Worm (Caenorhabditis elegans) whole organism, young adult: ENCODE results near the gene cyc-2.1.

ENCODE experiments used
- B0035.1 ChIP-seq: sonication (generic microtip); optimal IDR thresholded peaks from 2 replicates; lab custom pipeline; 2016; ENCODE audit warnings: missing genetic modification characterization, mild to moderate bottlenecking, missing compliant biosample characterization, missing genotype, missing genetic modification reagents
- C06A6.2 ChIP-seq: fragments of 200-800 bp; sonication (Bioruptor generic); conservative IDR thresholded peaks from 2 replicates; pipeline ENCODE4 v1.3.6; 2022; ENCODE audit warnings: missing genetic modification characterization, missing compliant biosample characterization
- F10E7.11 ChIP-seq: sonication (generic microtip); optimal IDR thresholded peaks from 2 replicates; lab custom pipeline; 2017; ENCODE audit warnings: mild to moderate bottlenecking, missing genetic modification characterization, moderate library complexity, missing compliant biosample characterization
- F22D6.2 ChIP-seq: sonication (generic microtip); optimal IDR thresholded peaks from 2 replicates; lab custom pipeline; 2016; ENCODE audit warnings: mild to moderate bottlenecking, missing genetic modification characterization, missing compliant biosample characterization
- F33H1.4 ChIP-seq: fragments of 200-800 bp; sonication (Bioruptor generic); IDR thresholded peaks from 2 replicates; pipeline ENCODE4 v1.3.6; 2022; ENCODE audit warnings: missing genetic modification reagents, missing genetic modification characterization, missing compliant biosample characterization
- F57A8.1 ChIP-seq: fragments of 200-800 bp; sonication (Bioruptor generic); optimal IDR thresholded peaks from 2 replicates; lab custom pipeline; 2018; ENCODE audit warnings: mild to moderate bottlenecking, missing genetic modification characterization, moderate library complexity, missing compliant biosample characterization
- K11D2.4 ChIP-seq: fragments of 200-800 bp; sonication (Bioruptor generic); IDR thresholded peaks from 2 replicates; pipeline ENCODE4 v1.3.6; 2022; ENCODE audit warnings: missing genetic modification reagents, missing genetic modification characterization, missing compliant biosample characterization
- Y53F4B.3 ChIP-seq: fragments of 200-800 bp; sonication (Bioruptor generic); IDR thresholded peaks from 2 replicates; pipeline ENCODE4 v1.3.6; 2022; ENCODE audit warnings: missing genetic modification reagents, missing genetic modification characterization, missing compliant biosample characterization
- Y67H2A.10 ChIP-seq: fragments of 200-800 bp; sonication (Bioruptor generic); conservative IDR thresholded peaks from 2 replicates; pipeline ENCODE4 v1.3.6; 2022; ENCODE audit warnings: missing genetic modification reagents, missing genetic modification characterization, missing compliant biosample characterization
- Y79H2A.3 ChIP-seq: fragments of 200-800 bp; sonication (Bioruptor generic); conservative IDR thresholded peaks from 2 replicates; pipeline ENCODE4 v1.3.6; 2022; ENCODE audit warnings: missing genetic modification reagents, missing genetic modification characterization, missing compliant biosample characterization
- aptf-2 ChIP-seq: fragments of 200-800 bp; sonication (Bioruptor generic); conservative IDR thresholded peaks from 2 replicates; pipeline ENCODE4 v1.3.6; 2022; ENCODE audit warnings: missing genetic modification reagents, missing genetic modification characterization, missing compliant biosample characterization
- atf-7 ChIP-seq: sonication (generic microtip); optimal IDR thresholded peaks from 2 replicates; lab custom pipeline; 2017; ENCODE audit warnings: mild to moderate bottlenecking, missing genetic modification characterization, missing compliant biosample characterization
- attf-5 ChIP-seq: fragments of 200-800 bp; sonication (Bioruptor generic); optimal IDR thresholded peaks from 2 replicates; lab custom pipeline; 2018; ENCODE audit warnings: mild to moderate bottlenecking, missing genetic modification characterization, missing compliant biosample characterization
- bed-1 ChIP-seq: fragments of 200-800 bp; sonication (Bioruptor generic); IDR thresholded peaks from 2 replicates; pipeline ENCODE4 v1.3.6; 2022; ENCODE audit warnings: missing genetic modification reagents, missing genetic modification characterization, missing compliant biosample characterization
- ccch-3 ChIP-seq: fragments of 200-800 bp; sonication (Bioruptor generic); optimal IDR thresholded peaks from 2 replicates; lab custom pipeline; 2018; ENCODE audit warnings: mild to moderate bottlenecking, missing genetic modification characterization, missing compliant biosample characterization
- cebp-1 ChIP-seq, 2 experiments: fragments of 200-800 bp in 1 of 2; sonication (Bioruptor generic) in 1 of 2; sonication (generic microtip) in 1 of 2; IDR thresholded peaks in 1 of 2; optimal IDR thresholded peaks in 1 of 2; 2 replicates each; pipeline versions ENCODE4 v1.3.6 to Lab custom; 2017 to 2022; ENCODE audit warnings: missing compliant biosample characterization in 2 of 2, missing genetic modification characterization in 2 of 2, mild to moderate bottlenecking in 1 of 2, missing genetic modification reagents in 1 of 2, moderate library complexity in 1 of 2
- ceh-58 ChIP-seq: fragments of 200-800 bp; sonication (Bioruptor generic); IDR thresholded peaks from 2 replicates; pipeline ENCODE4 v1.3.6; 2022; ENCODE audit warnings: missing genetic modification characterization, missing compliant biosample characterization
- dox-1 ChIP-seq: fragments of 200-800 bp; sonication (Bioruptor generic); IDR thresholded peaks from 2 replicates; pipeline ENCODE4 v1.3.6; 2022; ENCODE audit warnings: missing genetic modification reagents, missing genetic modification characterization, missing compliant biosample characterization
- efl-1 ChIP-seq: fragments of 150-350 bp; optimal IDR thresholded peaks from 2 replicates; lab custom pipeline; 2014; ENCODE audit warnings: missing biosample characterization, missing genetic modification reagents, missing genetic modification characterization
- egl-18 ChIP-seq: fragments of 200-800 bp; sonication (Bioruptor generic); IDR thresholded peaks from 2 replicates; pipeline ENCODE4 v1.3.6; 2022; ENCODE audit warnings: missing genetic modification reagents, missing genetic modification characterization, missing compliant biosample characterization
- egl-44 ChIP-seq: fragments of 200-800 bp; sonication (Bioruptor generic); IDR thresholded peaks from 2 replicates; pipeline ENCODE4 v1.3.6; 2022; ENCODE audit warnings: missing genetic modification reagents, missing genetic modification characterization, missing compliant biosample characterization
- egrh-3 ChIP-seq: fragments of 200-800 bp; sonication (Bioruptor generic); IDR thresholded peaks from 2 replicates; pipeline ENCODE4 v1.3.6; 2022; ENCODE audit warnings: missing genetic modification reagents, missing genetic modification characterization, missing compliant biosample characterization
- gei-17 ChIP-seq: fragments of 200-800 bp; sonication (Bioruptor generic); optimal IDR thresholded peaks from 2 replicates; lab custom pipeline; 2018; ENCODE audit warnings: mild to moderate bottlenecking, missing genetic modification characterization, missing compliant biosample characterization
- hmg-1.2 ChIP-seq: fragments of 200-800 bp; sonication (Bioruptor generic); IDR thresholded peaks from 2 replicates; pipeline ENCODE4 v1.3.6; 2022; ENCODE audit warnings: missing genetic modification reagents, missing genetic modification characterization, missing compliant biosample characterization
- hsf-1 ChIP-seq: fragments of 200-800 bp; sonication (Bioruptor generic); IDR thresholded peaks from 2 replicates; pipeline ENCODE4 v1.3.6; 2022; ENCODE audit warnings: missing genetic modification reagents, missing genetic modification characterization, missing compliant biosample characterization
- let-526 ChIP-seq: fragments of 200-800 bp; sonication (Bioruptor generic); IDR thresholded peaks from 2 replicates; pipeline ENCODE4 v1.3.6; 2022; ENCODE audit warnings: missing genetic modification reagents, missing genetic modification characterization, missing compliant biosample characterization
- lin-26 ChIP-seq: fragments of 200-800 bp; sonication (Bioruptor generic); IDR thresholded peaks from 2 replicates; pipeline ENCODE4 v1.3.6; 2022; ENCODE audit warnings: missing genetic modification reagents, missing genetic modification characterization, missing compliant biosample characterization
- lin-40 ChIP-seq: sonication (generic microtip); optimal IDR thresholded peaks from 2 replicates; lab custom pipeline; 2016; ENCODE audit warnings: missing genetic modification characterization, mild to moderate bottlenecking, missing compliant biosample characterization, missing genotype, missing genetic modification reagents
- lin-54 ChIP-seq: fragments of 200-800 bp; sonication (Bioruptor generic); optimal IDR thresholded peaks from 2 replicates; lab custom pipeline; 2018; ENCODE audit warnings: mild to moderate bottlenecking, missing genetic modification characterization, missing compliant biosample characterization
- lir-1 ChIP-seq: fragments of 200-800 bp; sonication (Bioruptor generic); conservative IDR thresholded peaks from 2 replicates; pipeline ENCODE4 v1.3.6; 2022; ENCODE audit warnings: missing genetic modification reagents, missing genetic modification characterization, missing compliant biosample characterization
- madf-6 ChIP-seq: fragments of 200-800 bp; sonication (Bioruptor generic); IDR thresholded peaks from 2 replicates; pipeline ENCODE4 v1.3.6; 2022; ENCODE audit warnings: missing genetic modification reagents, missing genetic modification characterization, missing compliant biosample characterization
- nfya-2 ChIP-seq: fragments of 200-800 bp; sonication (Bioruptor generic); IDR thresholded peaks from 2 replicates; pipeline ENCODE4 v1.3.6; 2022; ENCODE audit warnings: missing genetic modification reagents, missing genetic modification characterization, missing compliant biosample characterization
- nhr-27 ChIP-seq: fragments of 200-800 bp; sonication (Bioruptor generic); optimal IDR thresholded peaks from 2 replicates; lab custom pipeline; 2018; ENCODE audit warnings: mild to moderate bottlenecking, missing genetic modification characterization, moderate library complexity, missing compliant biosample characterization
- nhr-80 ChIP-seq: sonication (generic microtip); optimal IDR thresholded peaks from 2 replicates; lab custom pipeline; 2016; ENCODE audit warnings: missing genetic modification characterization, missing compliant biosample characterization
- pbrm-1 ChIP-seq: fragments of 200-800 bp; sonication (Bioruptor generic); IDR thresholded peaks from 2 replicates; pipeline ENCODE4 v1.3.6; 2022; ENCODE audit warnings: missing genetic modification reagents, missing genetic modification characterization, missing compliant biosample characterization
- rec-8 ChIP-seq, 2 experiments: sonication (generic microtip); optimal IDR thresholded peaks; 2 replicates each; lab custom pipeline; 2016; ENCODE audit warnings: mild to moderate bottlenecking in 2 of 2, missing genetic modification characterization in 2 of 2, missing genetic modification reagents in 2 of 2, missing genotype in 2 of 2, missing biosample characterization in 1 of 2, missing compliant biosample characterization in 1 of 2, moderate library complexity in 1 of 2
- sea-2 ChIP-seq: fragments of 200-800 bp; sonication (Bioruptor generic); IDR thresholded peaks from 2 replicates; pipeline ENCODE4 v1.3.6; 2022; ENCODE audit warnings: missing genetic modification characterization, missing compliant biosample characterization
- somi-1 ChIP-seq: fragments of 200-800 bp; sonication (Bioruptor generic); optimal IDR thresholded peaks from 2 replicates; lab custom pipeline; 2018; ENCODE audit warnings: mild to moderate bottlenecking, missing genetic modification characterization, missing compliant biosample characterization
- unc-130 ChIP-seq: sonication (generic microtip); optimal IDR thresholded peaks from 2 replicates; lab custom pipeline; 2016; ENCODE audit warnings: missing genetic modification reagents, missing genetic modification characterization, missing compliant biosample characterization
- ztf-25 ChIP-seq: fragments of 200-800 bp; sonication (Bioruptor generic); IDR thresholded peaks from 2 replicates; pipeline ENCODE4 v1.3.6; 2022; ENCODE audit warnings: missing genetic modification reagents, missing genetic modification characterization, missing compliant biosample characterization
- ztf-26 ChIP-seq: sonication (generic microtip); optimal IDR thresholded peaks from 2 replicates; lab custom pipeline; 2017; ENCODE audit warnings: missing genetic modification characterization, missing compliant biosample characterization
- ztf-28 ChIP-seq: fragments of 200-800 bp; sonication (Bioruptor generic); IDR thresholded peaks from 2 replicates; pipeline ENCODE4 v1.3.6; 2022; ENCODE audit warnings: missing genetic modification reagents, missing genetic modification characterization, missing compliant biosample characterization
- ztf-3 ChIP-seq: fragments of 200-800 bp; sonication (Bioruptor generic); optimal IDR thresholded peaks from 2 replicates; lab custom pipeline; 2018; ENCODE audit warnings: mild to moderate bottlenecking, missing genetic modification characterization, missing compliant biosample characterization

cyc-2.1 gene

DNA sequence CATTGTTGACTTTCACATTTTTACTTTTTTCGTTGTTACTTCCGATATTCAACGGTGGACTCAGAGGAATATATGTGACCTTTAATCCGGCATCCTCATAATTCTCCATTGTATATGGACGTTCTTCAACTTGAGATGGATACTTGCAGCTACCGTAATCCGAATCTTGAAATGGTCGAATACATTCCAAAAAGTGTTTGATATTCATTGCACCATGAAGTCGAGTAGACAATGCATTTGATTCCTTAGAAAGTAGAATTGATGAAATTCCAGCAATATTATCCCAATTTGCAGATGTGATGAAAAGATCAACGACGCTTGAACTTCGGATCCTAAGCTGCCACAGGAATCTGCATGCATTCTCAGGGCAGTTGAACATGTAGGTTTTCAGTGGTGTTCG is 6.3 kb downstream of the cyc-2.1 start:
- TF ChIP-seq C06A6.2 (no peak), cebp-1 (GFP tag; IDR thresholded peaks at IDR 0.05; lab: Robert Waterston, UW) (no peak), cebp-1 (tag; optimal IDR thresholded peaks at IDR 0.05; lab: Kevin White, UChicago) (no peak), nhr-80 (tag; lab: Kevin White, UChicago) (no peak), lin-54 (no peak)

DNA sequence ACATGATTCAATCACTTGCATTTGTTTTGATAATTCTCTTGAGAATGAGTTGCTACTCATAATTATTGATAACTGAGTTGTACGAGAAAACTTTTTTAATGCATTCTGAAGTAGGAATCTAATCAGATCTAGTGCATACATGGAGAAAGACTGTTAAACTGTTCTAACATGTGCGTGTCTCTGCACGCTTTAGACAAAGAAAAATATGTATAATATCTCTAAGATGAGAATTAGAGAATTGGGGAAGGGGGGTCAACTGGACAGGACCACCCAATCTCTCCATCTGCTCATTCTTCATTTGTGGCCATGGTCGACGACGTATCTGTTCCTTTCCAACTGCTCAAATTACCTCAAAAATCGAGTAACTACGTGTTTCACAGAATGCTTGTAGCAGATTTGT is 11.6 kb downstream of the cyc-2.1 start, which contains the start of gene fbxb-78:
TSS of gene fbxb-78 (plus strand) at position 301 of the 400 bp plus-strand sequence.
- TF ChIP-seq rec-8 (tag; optimal IDR thresholded peaks at IDR 0.05; lab: Kevin White, UChicago): no peak
- no peak for TF ChIP-seq nhr-27
- no peak for TF ChIP-seq nfya-2 (GFP tag; lab: Robert Waterston, UW)
- no peak for TF ChIP-seq F22D6.2 (tag; lab: Kevin White, UChicago)
- no peak for TF ChIP-seq dox-1 (GFP tag; lab: Robert Waterston, UW)
- no peak for TF ChIP-seq K11D2.4 (GFP tag; lab: Robert Waterston, UW)
- TF ChIP-seq F10E7.11 (tag; lab: Kevin White, UChicago): no peak
- no peak for TF ChIP-seq madf-6 (GFP tag; lab: Robert Waterston, UW)

DNA sequence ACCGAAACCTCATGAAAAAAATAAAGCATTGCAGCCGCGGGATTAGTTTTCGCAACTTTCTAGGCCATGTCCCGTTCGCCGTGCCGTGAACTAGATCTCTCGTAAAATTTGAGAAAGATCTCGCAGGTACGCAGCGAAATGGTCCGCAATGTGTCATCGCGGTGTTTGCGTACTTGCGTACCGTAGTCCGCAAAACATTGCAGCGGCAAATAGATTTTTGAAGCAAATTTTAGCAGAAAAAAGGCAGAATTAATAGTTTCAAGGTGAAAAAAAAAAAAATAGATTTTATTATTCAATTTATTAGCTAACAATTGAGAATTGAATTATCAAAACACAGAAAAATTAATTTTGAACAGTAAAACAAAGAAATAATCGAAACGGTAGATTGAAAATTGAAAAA is 20.9 kb downstream of the cyc-2.1 start:
- TF ChIP-seq sea-2 (peak; percentile 100), egl-18 (peak; percentile 98), atf-7 (tag; lab: Kevin White, UChicago) (peak; percentile 88), F22D6.2 (tag; lab: Kevin White, UChicago) (peak; percentile 82), ztf-25 (GFP tag; lab: Robert Waterston, UW) (peak; percentile 99), let-526 (GFP tag; lab: Robert Waterston, UW) (peak; percentile 98), Y79H2A.3 (GFP tag; lab: Robert Waterston, UW) (peak; percentile 96), madf-6 (GFP tag; lab: Robert Waterston, UW) (peak; percentile 89; the same call in 1 of the 2 replicates), F33H1.4 (GFP tag; lab: Robert Waterston, UW) (peak; percentile 97), lin-26 (GFP tag; lab: Robert Waterston, UW) (peak; percentile 97), attf-5 (peak; percentile 99), B0035.1 (peak; percentile 83), efl-1 (peak; percentile 18), ztf-3 (GFP tag; lab: Kevin White, UChicago) (peak; percentile 77), nfya-2 (GFP tag; lab: Robert Waterston, UW) (0 out of 2 replicates have a peak, but pooled peaks have one; percentile 39), ccch-3 (GFP tag; lab: Kevin White, UChicago) (peak; percentile 52), hmg-1.2 (GFP tag; lab: Robert Waterston, UW) (peak; percentile 100), unc-130 (GFP tag; lab: Kevin White, UChicago) (peak; percentile 90), aptf-2 (peak; percentile 98), egrh-3 (GFP tag; lab: Robert Waterston, UW) (peak; percentile 94), lin-40 (tag; lab: Kevin White, UChicago) (peak; percentile 96), ztf-26 (tag; lab: Kevin White, UChicago) (peak; percentile 96), cebp-1 (GFP tag; IDR thresholded peaks at IDR 0.05; lab: Robert Waterston, UW) (peak; percentile 97), cebp-1 (tag; optimal IDR thresholded peaks at IDR 0.05; lab: Kevin White, UChicago) (peak; percentile 95), hsf-1 (GFP tag; lab: Robert Waterston, UW) (peak; percentile 94), pbrm-1 (peak; percentile 99), gei-17 (GFP tag; lab: Kevin White, UChicago) (peak; percentile 72), egl-44 (GFP tag; lab: Robert Waterston, UW) (peak; percentile 99), nhr-80 (tag; lab: Kevin White, UChicago) (peak; percentile 81), K11D2.4 (GFP tag; lab: Robert Waterston, UW) (peak; percentile 100), somi-1 (GFP tag; lab: Kevin White, UChicago) (peak; percentile 95), bed-1 (GFP tag; lab: Robert Waterston, UW) (peak; percentile 100), rec-8 (tag; optimal IDR thresholded peaks at IDR 0.05; lab: Kevin White, UChicago) (peak; percentile 5 to 6), lir-1 (peak; percentile 98), F57A8.1 (GFP tag; lab: Kevin White, UChicago) (peak; percentile 54), Y67H2A.10 (GFP tag; lab: Robert Waterston, UW) (peak; percentile 98), ztf-28 (GFP tag; lab: Robert Waterston, UW) (peak; percentile 100), Y53F4B.3 (GFP tag; lab: Robert Waterston, UW) (peak; percentile 91), ceh-58 (GFP tag; lab: Robert Waterston, UW) (0 out of 2 replicates have a peak, but pooled peaks have one; percentile 57)
